Worm (Caenorhabditis elegans): ENCODE results near the gene fbxa-211.

ce11 chrV:18161228-18161627 is 33.9 kb downstream of the fbxa-211 start, which contains the start of gene C14A6.13:
- TF ChIP-seq flt-1 (GFP tag; IDR thresholded peaks at IDR 0.05) (no peak), ztf-29 (GFP tag; IDR thresholded peaks at IDR 0.05) (no peak), cog-1 (tag; optimal IDR thresholded peaks at IDR 0.05) (no peak), tab-1 (GFP tag; IDR thresholded peaks at IDR 0.05) (no peak), klf-2 (GFP tag; conservative IDR thresholded peaks at IDR 0.05) (no peak), ref-1 (GFP tag; conservative IDR thresholded peaks at IDR 0.05) (no peak), med-1 (GFP tag; optimal IDR thresholded peaks at IDR 0.05; ENCODE audit: insufficient read depth) (no peak), ztf-23 (GFP tag; IDR thresholded peaks at IDR 0.05) (no peak), T22C8.4 (GFP tag; IDR thresholded peaks at IDR 0.05) (no peak)
